Fruit fly (Drosophila melanogaster): ENCODE measurements around the gene grn.

The grn gene

dm6 chr3R:8118781-8119456 lies 62.3 kb downstream of the grn start (continued):
- TF ChIP-seq dac (GFP tag; optimal IDR thresholded peaks at IDR 0.05) = no peak
- TF ChIP-seq Ets21C (GFP tag; optimal IDR thresholded peaks at IDR 0.05) = no peak
- TF ChIP-seq Lpt (GFP tag; optimal IDR thresholded peaks at IDR 0.05) = no peak
- no peak for TF ChIP-seq CG11762 (GFP tag; optimal IDR thresholded peaks at IDR 0.05; ENCODE audit: insufficient read depth)
- TF ChIP-seq CG3032 (tag; optimal IDR thresholded peaks at IDR 0.05) = no peak
- TF ChIP-seq Sox14 (GFP tag; optimal IDR thresholded peaks at IDR 0.05) = no peak
- no peak for TF ChIP-seq acj6 (GFP tag; optimal IDR thresholded peaks at IDR 0.05)
- no peak for TF ChIP-seq Gug (GFP tag; IDR thresholded peaks at IDR 0.05)
- no peak for TF ChIP-seq CG7368 (GFP tag; optimal IDR thresholded peaks at IDR 0.05)
- TF ChIP-seq CG15336 (GFP tag; IDR thresholded peaks at IDR 0.05) = no peak
- peak; percentile 47 for TF ChIP-seq fkh (GFP tag; optimal IDR thresholded peaks at IDR 0.05)

- TF ChIP-seq achi (GFP tag; optimal IDR thresholded peaks at IDR 0.05) (no peak), CG8319 (GFP tag; optimal IDR thresholded peaks at IDR 0.05) (no peak), Eip78C (GFP tag) (peak; percentile 20)
Measured at dm6 chr3R:8118062-8118461, 63.2 kb downstream of the grn start.

dm6 chr3R:8115951-8116611 lies 65.2 kb downstream of the grn start:
- TF ChIP-seq vri (GFP tag; optimal IDR thresholded peaks at IDR 0.05) = peak; percentile 32
- peak; percentile 17 for TF ChIP-seq pdm3 (GFP tag; optimal IDR thresholded peaks at IDR 0.05)
- TF ChIP-seq Met (GFP tag; optimal IDR thresholded peaks at IDR 0.05) = peak; percentile 82
- peak; percentile 71 for TF ChIP-seq Sox102F (GFP tag; optimal IDR thresholded peaks at IDR 0.05)
- TF ChIP-seq Hr39 (GFP tag; optimal IDR thresholded peaks at IDR 0.05) = peak; percentile 70
- no peak for TF ChIP-seq CG3032 (tag; optimal IDR thresholded peaks at IDR 0.05)
- TF ChIP-seq Eip75B (GFP tag; optimal IDR thresholded peaks at IDR 0.05) = peak; percentile 10
- TF ChIP-seq lz (GFP tag; optimal IDR thresholded peaks at IDR 0.05) = peak; percentile 73
- no peak for TF ChIP-seq fd85E (GFP tag; optimal IDR thresholded peaks at IDR 0.05)
- TF ChIP-seq Ets21C (GFP tag; optimal IDR thresholded peaks at IDR 0.05) = peak; percentile 47
- TF ChIP-seq esn (GFP tag; optimal IDR thresholded peaks at IDR 0.05) = peak; percentile 70
- peak; percentile 25 for TF ChIP-seq CG3919 (GFP tag; optimal IDR thresholded peaks at IDR 0.05)
- TF ChIP-seq achi (GFP tag; optimal IDR thresholded peaks at IDR 0.05) = peak; percentile 14
- TF ChIP-seq CG34406 (GFP tag; optimal IDR thresholded peaks at IDR 0.05) = peak; percentile 34
- peak; percentile 75 for TF ChIP-seq CG31627 (GFP tag; optimal IDR thresholded peaks at IDR 0.05)
- no peak for TF ChIP-seq CG6163 (GFP tag; IDR thresholded peaks at IDR 0.05)
- peak; percentile 69 for TF ChIP-seq topi (GFP tag; optimal IDR thresholded peaks at IDR 0.05)
- TF ChIP-seq Lpt (GFP tag; optimal IDR thresholded peaks at IDR 0.05) = no peak
- peak; percentile 35 for TF ChIP-seq acj6 (GFP tag; optimal IDR thresholded peaks at IDR 0.05)
- TF ChIP-seq net (GFP tag; optimal IDR thresholded peaks at IDR 0.05) = peak; percentile 15
- peak; percentile 34 for TF ChIP-seq CG6792 (GFP tag; optimal IDR thresholded peaks at IDR 0.05)
- peak; percentile 69 for TF ChIP-seq Smox (GFP tag; optimal IDR thresholded peaks at IDR 0.05)
- TF ChIP-seq Eip78C (GFP tag) = peak; percentile 78
- TF ChIP-seq CG11294 (GFP tag; IDR thresholded peaks at IDR 0.05) = no peak
- no peak for TF ChIP-seq CG1621 (tag; optimal IDR thresholded peaks at IDR 0.05)
- TF ChIP-seq Sox14 (GFP tag; optimal IDR thresholded peaks at IDR 0.05) = peak; percentile 20
- TF ChIP-seq svp (GFP tag) = peak; percentile 80
- no peak for TF ChIP-seq Gug (GFP tag; IDR thresholded peaks at IDR 0.05)
- peak; percentile 35 for TF ChIP-seq Blimp-1 (GFP tag; optimal IDR thresholded peaks at IDR 0.05)
- peak; percentile 64 for TF ChIP-seq cyc (GFP tag; optimal IDR thresholded peaks at IDR 0.05)
- TF ChIP-seq CG4318 (GFP tag; optimal IDR thresholded peaks at IDR 0.05) = no peak
- TF ChIP-seq CG7368 (GFP tag; optimal IDR thresholded peaks at IDR 0.05) = no peak
- TF ChIP-seq CG8119 (GFP tag; IDR thresholded peaks at IDR 0.05) = 0 out of 3 replicates have a peak, but pooled peaks have one; percentile 17
- peak; percentile 38 for TF ChIP-seq OdsH (GFP tag; optimal IDR thresholded peaks at IDR 0.05)
- peak; percentile 23 for TF ChIP-seq CG8632 (GFP tag; optimal IDR thresholded peaks at IDR 0.05)

Measured in whole organism, prepupa.